Fruit fly (Drosophila melanogaster): ENCODE results near the gene PolG2.
A peak's percentile ranks its signal among the peaks of the same experiment; 100 is the strongest.

DNA sequence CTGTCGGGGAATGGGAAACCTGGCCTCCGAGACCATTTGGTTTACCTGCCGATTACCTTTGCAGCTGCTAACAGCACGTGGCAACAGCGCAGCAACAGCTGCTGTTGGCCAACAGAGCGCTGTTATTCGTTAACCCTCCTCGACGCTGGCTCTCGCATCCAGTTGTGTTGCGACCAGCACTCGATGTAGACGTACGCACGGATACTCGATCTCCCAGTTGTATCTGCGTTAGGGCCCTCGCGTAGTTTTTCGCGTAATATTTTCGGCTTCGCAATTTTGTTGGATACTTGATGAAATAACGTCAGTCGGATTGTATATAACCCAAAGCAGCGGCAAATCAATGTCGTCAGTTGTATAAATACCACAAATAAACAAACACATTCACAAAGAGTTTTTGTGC is 45.9 kb upstream of the PolG2 start:
- TF ChIP-seq kay (GFP tag; ENCODE audit: borderline replicate concordance) (peak; percentile 85), CG33017 (tag; optimal IDR thresholded peaks at IDR 0.05) (no peak), CG7101 (tag; optimal IDR thresholded peaks at IDR 0.05) (peak; percentile 17), cnc (optimal IDR thresholded peaks at IDR 0.05) (no peak), Mnt (GFP tag; optimal IDR thresholded peaks at IDR 0.05) (peak; percentile 20), Clk (GFP tag; optimal IDR thresholded peaks at IDR 0.05) (no peak), bab1 (GFP tag; optimal IDR thresholded peaks at IDR 0.05) (peak; percentile 36), pad (GFP tag; optimal IDR thresholded peaks at IDR 0.05) (no peak), Hr96 (GFP tag; optimal IDR thresholded peaks at IDR 0.05) (no peak), CG14711 (tag; optimal IDR thresholded peaks at IDR 0.05) (peak; percentile 15), toe (GFP tag; optimal IDR thresholded peaks at IDR 0.05) (no peak), CG7045 (GFP tag; optimal IDR thresholded peaks at IDR 0.05) (no peak), ovo (GFP tag; optimal IDR thresholded peaks at IDR 0.05) (no peak), CG5204 (GFP tag; optimal IDR thresholded peaks at IDR 0.05) (no peak)
